Worm (Caenorhabditis elegans) whole organism, L2 larva: Measurements from ENCODE around the gene rcq-5.

Experiments
- C34F6.9 ChIP-seq: fragments of 150-350 bp; optimal IDR thresholded peaks from 2 replicates; lab custom pipeline; 2014; ENCODE audit warnings: missing biosample characterization, missing genetic modification characterization
- Y55F3AM.14 ChIP-seq: fragments of 200-800 bp; sonication (Bioruptor generic); optimal IDR thresholded peaks from 2 replicates; lab custom pipeline; 2018; ENCODE audit warnings: mild to moderate bottlenecking, missing genetic modification characterization, missing compliant biosample characterization
- ZK546.5 ChIP-seq: sonication (generic microtip); optimal IDR thresholded peaks from 2 replicates; lab custom pipeline; 2017; ENCODE audit warnings: missing biosample characterization, missing genetic modification characterization
- alr-1 ChIP-seq: fragments of 150-350 bp; optimal IDR thresholded peaks from 2 replicates; lab custom pipeline; 2014; ENCODE audit warnings: missing biosample characterization, missing genetic modification characterization
- aly-2 ChIP-seq: fragments of 150-350 bp; optimal IDR thresholded peaks from 2 replicates; lab custom pipeline; 2014; ENCODE audit warnings: missing biosample characterization, missing genetic modification characterization
- ama-1 ChIP-seq: fragments of 150-350 bp; optimal IDR thresholded peaks from 2 replicates; lab custom pipeline; 2018; ENCODE audit warnings: inconsistent platforms
- blmp-1 ChIP-seq: sonication (generic microtip); optimal IDR thresholded peaks from 2 replicates; lab custom pipeline; 2017; ENCODE audit warnings: missing genetic modification characterization, mild to moderate bottlenecking, missing compliant biosample characterization, antibody characterized with exemption, moderate library complexity; ENCODE audit not compliant: insufficient read depth
- ceh-16 ChIP-seq: fragments of 150-350 bp; optimal IDR thresholded peaks from 2 replicates; lab custom pipeline; 2014; ENCODE audit warnings: missing biosample characterization, missing genetic modification characterization
- crh-2 ChIP-seq: sonication (generic microtip); optimal IDR thresholded peaks from 2 replicates; lab custom pipeline; 2017; ENCODE audit warnings: missing biosample characterization, missing genetic modification characterization
- egl-27 ChIP-seq: sonication (generic microtip); optimal IDR thresholded peaks from 3 replicates; lab custom pipeline; 2017; ENCODE audit warnings: missing biosample characterization, missing genetic modification reagents, missing genetic modification characterization
- elt-1 ChIP-seq: fragments of 150-350 bp; optimal IDR thresholded peaks from 2 replicates; lab custom pipeline; 2014; ENCODE audit warnings: missing biosample characterization, missing genetic modification characterization
- elt-3 ChIP-seq: sonication (generic microtip); optimal IDR thresholded peaks from 2 replicates; lab custom pipeline; 2017; ENCODE audit warnings: missing biosample characterization, missing genetic modification characterization
- gmeb-1 ChIP-seq: fragments of 150-350 bp; optimal IDR thresholded peaks from 2 replicates; lab custom pipeline; 2014; ENCODE audit warnings: missing biosample characterization, missing genetic modification characterization
- lin-13 ChIP-seq: fragments of 150-350 bp; optimal IDR thresholded peaks from 2 replicates; lab custom pipeline; 2014; ENCODE audit warnings: missing biosample characterization, missing genetic modification reagents, missing genetic modification characterization
- lin-39 ChIP-seq: fragments of 150-350 bp; optimal IDR thresholded peaks from 2 replicates; lab custom pipeline; 2014; ENCODE audit warnings: missing biosample characterization, missing genetic modification reagents, missing genetic modification characterization
- lsy-2 ChIP-seq, 2 experiments: fragments of 150-350 bp in 1 of 2; sonication (generic microtip) in 1 of 2; optimal IDR thresholded peaks; 2 replicates each; lab custom pipeline; 2014 to 2017; ENCODE audit warnings: missing biosample characterization in 2 of 2, missing genetic modification characterization in 2 of 2
- mab-5 ChIP-seq: fragments of 150-350 bp; optimal IDR thresholded peaks from 2 replicates; lab custom pipeline; 2014; ENCODE audit warnings: missing biosample characterization, missing genetic modification characterization
- mbf-1 ChIP-seq: sonication (generic microtip); optimal IDR thresholded peaks from 2 replicates; lab custom pipeline; 2017; ENCODE audit warnings: missing biosample characterization, missing genetic modification characterization
- nhr-12 ChIP-seq: fragments of 150-350 bp; optimal IDR thresholded peaks from 2 replicates; lab custom pipeline; 2014; ENCODE audit warnings: missing biosample characterization, missing genetic modification characterization
- nhr-23 ChIP-seq: fragments of 150-350 bp; optimal IDR thresholded peaks from 2 replicates; lab custom pipeline; 2014; ENCODE audit warnings: missing biosample characterization, missing genetic modification reagents, missing genetic modification characterization
- nhr-237 ChIP-seq: fragments of 150-350 bp; optimal IDR thresholded peaks from 2 replicates; lab custom pipeline; 2014; ENCODE audit warnings: missing biosample characterization, missing genetic modification characterization
- nhr-25 ChIP-seq: fragments of 150-350 bp; sonication (generic microtip); optimal IDR thresholded peaks from 3 replicates; lab custom pipeline; 2014; ENCODE audit warnings: missing biosample characterization, missing genetic modification characterization
- nhr-6 ChIP-seq: fragments of 150-350 bp; optimal IDR thresholded peaks from 2 replicates; lab custom pipeline; 2014; ENCODE audit warnings: missing biosample characterization, missing genetic modification characterization
- nhr-77 ChIP-seq: fragments of 150-350 bp; optimal IDR thresholded peaks from 2 replicates; lab custom pipeline; 2014; ENCODE audit warnings: missing biosample characterization, missing genetic modification characterization
- skn-1 ChIP-seq: sonication (generic microtip); optimal IDR thresholded peaks from 2 replicates; lab custom pipeline; 2017; ENCODE audit warnings: missing biosample characterization, missing genetic modification characterization
- sma-3 ChIP-seq: sonication (generic microtip); optimal IDR thresholded peaks from 2 replicates; lab custom pipeline; 2016; ENCODE audit warnings: missing genetic modification reagents, missing genetic modification characterization, missing compliant biosample characterization
- sma-9 ChIP-seq, 2 experiments: fragments of 150-350 bp in 1 of 2; sonication (generic microtip) in 1 of 2; optimal IDR thresholded peaks; 2 replicates each; lab custom pipeline; 2014 to 2016; ENCODE audit warnings: missing genetic modification characterization in 2 of 2, mild to moderate bottlenecking in 1 of 2, missing biosample characterization in 1 of 2, missing compliant biosample characterization in 1 of 2, missing genetic modification reagents in 1 of 2, moderate library complexity in 1 of 2
- snpc-4 ChIP-seq: fragments of 150-350 bp; optimal IDR thresholded peaks from 2 replicates; lab custom pipeline; 2014; ENCODE audit warnings: missing biosample characterization, missing genetic modification characterization
- unc-39 ChIP-seq: fragments of 150-350 bp; optimal IDR thresholded peaks from 2 replicates; lab custom pipeline; 2014; ENCODE audit warnings: missing biosample characterization, missing genetic modification characterization
- unc-55 ChIP-seq: fragments of 150-350 bp; sonication (generic microtip); optimal IDR thresholded peaks from 3 replicates; lab custom pipeline; 2014; ENCODE audit warnings: missing biosample characterization, missing genetic modification reagents, missing genetic modification characterization
- unc-62 ChIP-seq: fragments of 150-350 bp; optimal IDR thresholded peaks from 2 replicates; lab custom pipeline; 2014; ENCODE audit warnings: missing biosample characterization, missing genetic modification reagents, missing genetic modification characterization
- zag-1 ChIP-seq: fragments of 150-350 bp; optimal IDR thresholded peaks from 2 replicates; lab custom pipeline; 2014; ENCODE audit warnings: missing biosample characterization, missing genetic modification characterization
- ztf-4 ChIP-seq: fragments of 150-350 bp; optimal IDR thresholded peaks from 2 replicates; lab custom pipeline; 2014; ENCODE audit warnings: missing biosample characterization, missing genetic modification characterization

The rcq-5 gene

ce11 chrIII:4057894-4058293 lies at the start of gene rcq-5:
TSS of gene rcq-5 (minus strand) at chrIII:4057976.
- TF ChIP-seq gmeb-1 (tag; lab: Kevin White, UChicago): peak; percentile 89
- no peak for TF ChIP-seq elt-1
- peak in 1 of 2 experiments; percentile 49 for TF ChIP-seq lsy-2 (tag; optimal IDR thresholded peaks at IDR 0.05; lab: Kevin White, UChicago)
- TF ChIP-seq mbf-1 (tag; lab: Kevin White, UChicago): no peak
- TF ChIP-seq unc-39 (tag; lab: Kevin White, UChicago): no peak
- peak; percentile 66 for TF ChIP-seq unc-55 (GFP tag; lab: Kevin White, UChicago)
- peak; percentile 18 for TF ChIP-seq lin-13 (GFP tag; lab: Kevin White, UChicago)
- TF ChIP-seq ceh-16: no peak
- peak; percentile 42 for TF ChIP-seq C34F6.9 (tag; lab: Kevin White, UChicago)
- no peak for TF ChIP-seq aly-2 (tag; lab: Kevin White, UChicago)

ce11 chrIII:4107227-4107626 lies 49.5 kb upstream of the rcq-5 start:
- TF ChIP-seq unc-39 (tag; lab: Kevin White, UChicago): no peak
- TF ChIP-seq unc-55 (GFP tag; lab: Kevin White, UChicago): no peak
- no peak for TF ChIP-seq sma-3 (GFP tag; lab: Kevin White, UChicago)
- no peak for TF ChIP-seq crh-2 (tag; lab: Kevin White, UChicago)
- TF ChIP-seq Y55F3AM.14 (GFP tag; lab: Kevin White, UChicago): no peak
- no peak for TF ChIP-seq zag-1 (tag; lab: Kevin White, UChicago)
- TF ChIP-seq nhr-6 (tag; lab: Kevin White, UChicago): no peak
- no peak for TF ChIP-seq nhr-25 (tag; lab: Kevin White, UChicago)
- no peak for TF ChIP-seq unc-62 (GFP tag; lab: Kevin White, UChicago)
- TF ChIP-seq egl-27 (tag; lab: Kevin White, UChicago): no peak
- TF ChIP-seq aly-2 (tag; lab: Kevin White, UChicago): no peak
- TF ChIP-seq mbf-1 (tag; lab: Kevin White, UChicago): no peak
- no peak for TF ChIP-seq ama-1 (lab: Kevin White, UChicago)

- TF ChIP-seq sma-3 (GFP tag; lab: Kevin White, UChicago) (no peak), unc-62 (GFP tag; lab: Kevin White, UChicago) (no peak), unc-55 (GFP tag; lab: Kevin White, UChicago) (no peak), aly-2 (tag; lab: Kevin White, UChicago) (no peak), sma-9 (GFP tag; optimal IDR thresholded peaks at IDR 0.05; lab: Kevin White, UChicago) (no peak), sma-9 (tag; optimal IDR thresholded peaks at IDR 0.05; lab: Kevin White, UChicago) (no peak), nhr-237 (tag; lab: Kevin White, UChicago) (no peak), skn-1 (tag; lab: Kevin White, UChicago) (no peak), ZK546.5 (tag; lab: Kevin White, UChicago) (no peak)
Observed at ce11 chrIII:4106611-4107010, 48.8 kb upstream of the rcq-5 start.

- TF ChIP-seq sma-9 (GFP tag; optimal IDR thresholded peaks at IDR 0.05; lab: Kevin White, UChicago) (no peak), sma-9 (tag; optimal IDR thresholded peaks at IDR 0.05; lab: Kevin White, UChicago) (no peak), elt-3 (tag; lab: Kevin White, UChicago) (no peak), aly-2 (tag; lab: Kevin White, UChicago) (no peak), nhr-12 (no peak), blmp-1 (tag; lab: Kevin White, UChicago) (no peak), crh-2 (tag; lab: Kevin White, UChicago) (no peak), lin-39 (tag; lab: Kevin White, UChicago) (no peak), nhr-23 (tag; lab: Kevin White, UChicago) (no peak), alr-1 (no peak), nhr-77 (tag; lab: Kevin White, UChicago) (no peak), ztf-4 (tag; lab: Kevin White, UChicago) (no peak), lsy-2 (tag; optimal IDR thresholded peaks at IDR 0.05; lab: Kevin White, UChicago) (no peak), snpc-4 (tag; lab: Kevin White, UChicago) (no peak)
Observed at ce11 chrIII:4103171-4103570, 45.4 kb upstream of the rcq-5 start.

- TF ChIP-seq mab-5 (tag; lab: Kevin White, UChicago) (no peak), ZK546.5 (tag; lab: Kevin White, UChicago) (no peak)
- TF ChIP-seq, all 48 proteins: peak for 0
Observed at ce11 chrIII:4102039-4102438, 44.3 kb upstream of the rcq-5 start.
